Fruit fly (Drosophila melanogaster): ENCODE data around the gene CG15210.

The CG15210 gene

DNA sequence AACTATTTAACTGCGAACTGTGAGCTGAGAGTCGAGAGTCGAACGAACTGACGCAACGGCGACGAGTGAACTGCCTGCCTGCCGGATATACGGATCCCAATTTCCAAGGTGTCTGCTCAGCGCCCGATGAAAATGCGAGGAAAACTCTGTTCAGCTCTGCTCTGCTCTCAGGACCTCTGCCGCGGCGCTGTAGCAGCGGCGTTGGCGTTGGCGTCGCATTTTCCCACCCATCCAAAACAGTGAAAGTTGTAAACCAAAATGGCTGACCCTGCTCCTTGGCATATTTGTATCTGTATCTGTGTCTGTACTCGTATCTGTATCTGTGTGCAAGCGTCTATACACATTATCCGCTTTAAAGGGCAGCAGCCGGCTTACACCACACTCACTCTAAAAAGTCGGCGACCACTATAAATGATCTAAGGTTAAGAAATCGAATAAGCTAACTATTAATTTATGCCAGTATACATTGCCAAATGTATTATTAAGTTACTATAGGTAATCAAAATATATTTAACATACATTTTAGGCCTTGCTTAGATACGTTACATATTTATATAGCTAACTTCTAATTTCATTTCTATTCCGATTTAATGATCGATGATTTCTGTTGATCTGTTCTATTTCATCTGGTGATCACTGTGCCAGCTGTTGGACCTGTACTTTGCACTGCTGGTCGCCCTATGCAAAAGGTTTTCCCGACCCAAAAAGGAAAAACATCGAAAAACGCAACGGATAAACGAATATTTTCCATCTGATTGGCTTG lies 16.2 kb upstream of the CG15210 start (continued):
- no peak for TF ChIP-seq CG7745 (tag; optimal IDR thresholded peaks at IDR 0.05)
- TF ChIP-seq jing (GFP tag; optimal IDR thresholded peaks at IDR 0.05), result peak; percentile 32
- peak; percentile 51 for TF ChIP-seq Dek (tag; optimal IDR thresholded peaks at IDR 0.05)
- 0 out of 2 replicates have a peak, but pooled peaks have one; percentile 9 for TF ChIP-seq CG9932 (GFP tag; IDR thresholded peaks at IDR 0.05)
- peak; percentile 24 for TF ChIP-seq Six4 (GFP tag; optimal IDR thresholded peaks at IDR 0.05)
- TF ChIP-seq CG9876 (GFP tag; optimal IDR thresholded peaks at IDR 0.05), result no peak
- TF ChIP-seq Fer1 (GFP tag; optimal IDR thresholded peaks at IDR 0.05), result peak; percentile 78
- peak; percentile 24 for TF ChIP-seq CG10654 (GFP tag; optimal IDR thresholded peaks at IDR 0.05)
- TF ChIP-seq HmgD (GFP tag; optimal IDR thresholded peaks at IDR 0.05), result no peak
- TF ChIP-seq fd96Cb (tag; optimal IDR thresholded peaks at IDR 0.05), result peak; percentile 85
- peak; percentile 33; the same call in 1 of the 3 replicates for TF ChIP-seq H15 (GFP tag; IDR thresholded peaks at IDR 0.05)
- peak; percentile 52; the same call in 1 of the 2 replicates for TF ChIP-seq vvl (GFP tag; IDR thresholded peaks at IDR 0.05)
- TF ChIP-seq CrebB (tag; optimal IDR thresholded peaks at IDR 0.05), result peak; percentile 38
- no peak for TF ChIP-seq ham (GFP tag; IDR thresholded peaks at IDR 0.05)
- TF ChIP-seq ranshi (GFP tag; IDR thresholded peaks at IDR 0.05), result no peak; the same call in 1 of the 2 replicates
- peak; percentile 48 for TF ChIP-seq CG15479 (GFP tag; optimal IDR thresholded peaks at IDR 0.05)
- no peak for TF ChIP-seq CG31224 (GFP tag; IDR thresholded peaks at IDR 0.05)
- TF ChIP-seq wek (GFP tag; optimal IDR thresholded peaks at IDR 0.05), result peak; percentile 2
- peak; percentile 87 for TF ChIP-seq CoRest (tag; optimal IDR thresholded peaks at IDR 0.05)
- TF ChIP-seq NC2α (GFP tag; optimal IDR thresholded peaks at IDR 0.05), result peak; percentile 4
- peak; percentile 24 for TF ChIP-seq CG3065 (GFP tag; optimal IDR thresholded peaks at IDR 0.05)
- TF ChIP-seq C15 (GFP tag; IDR thresholded peaks at IDR 0.05), result no peak
- peak; percentile 58 for TF ChIP-seq slbo (GFP tag; IDR thresholded peaks at IDR 0.05)
- no peak for TF ChIP-seq CG4282 (GFP tag; optimal IDR thresholded peaks at IDR 0.05)
- peak; percentile 78 for TF ChIP-seq Xrp1 (GFP tag; IDR thresholded peaks at IDR 0.05)
- no peak for TF ChIP-seq CG1832 (GFP tag; optimal IDR thresholded peaks at IDR 0.05)
- TF ChIP-seq Dip3 (GFP tag; optimal IDR thresholded peaks at IDR 0.05), result no peak
- TF ChIP-seq gem (tag; optimal IDR thresholded peaks at IDR 0.05), result peak; percentile 89
- TF ChIP-seq CG2202 (tag; optimal IDR thresholded peaks at IDR 0.05), result peak; percentile 39
- TF ChIP-seq chn (GFP tag; optimal IDR thresholded peaks at IDR 0.05), result no peak
- TF ChIP-seq CG2199 (GFP tag; IDR thresholded peaks at IDR 0.05), result peak; percentile 56; the same call in 1 of the 3 replicates
- no peak for TF ChIP-seq CG12744 (GFP tag; optimal IDR thresholded peaks at IDR 0.05)
- peak; percentile 72 for TF ChIP-seq Hmr (GFP tag; optimal IDR thresholded peaks at IDR 0.05)
- no peak for TF ChIP-seq vfl (GFP tag; optimal IDR thresholded peaks at IDR 0.05)
- TF ChIP-seq CG10543 (GFP tag; optimal IDR thresholded peaks at IDR 0.05), result no peak
- no peak for TF ChIP-seq Ravus (GFP tag; IDR thresholded peaks at IDR 0.05)
- no peak for TF ChIP-seq sob (GFP tag; IDR thresholded peaks at IDR 0.05)
- no peak for TF ChIP-seq CG15073 (GFP tag; optimal IDR thresholded peaks at IDR 0.05)
- no peak for TF ChIP-seq CG8944 (GFP tag; optimal IDR thresholded peaks at IDR 0.05)
- peak; percentile 46 for TF ChIP-seq CG5180 (GFP tag; optimal IDR thresholded peaks at IDR 0.05)
- no peak for TF ChIP-seq schlank (tag; optimal IDR thresholded peaks at IDR 0.05)
- peak; percentile 92 for TF ChIP-seq zen (tag; optimal IDR thresholded peaks at IDR 0.05)
- TF ChIP-seq danr (GFP tag; IDR thresholded peaks at IDR 0.05), result 0 out of 2 replicates have a peak, but pooled peaks have one; percentile 16
- TF ChIP-seq jumu (GFP tag; optimal IDR thresholded peaks at IDR 0.05), result peak; percentile 32
- TF ChIP-seq fu2 (GFP tag; optimal IDR thresholded peaks at IDR 0.05), result no peak
- TF ChIP-seq CG9437 (GFP tag; optimal IDR thresholded peaks at IDR 0.05), result peak; percentile 56
- no peak for TF ChIP-seq Rfx (GFP tag; IDR thresholded peaks at IDR 0.05)
- TF ChIP-seq pho (GFP tag; optimal IDR thresholded peaks at IDR 0.05), result peak; percentile 25
- TF ChIP-seq CG17328 (GFP tag; IDR thresholded peaks at IDR 0.05), result peak; percentile 72
- TF ChIP-seq CG3726 (GFP tag; IDR thresholded peaks at IDR 0.05), result no peak

All from whole organism, embryonic.